Fruit fly (Drosophila melanogaster): Measurements from ENCODE around the gene Cht7.

The Cht7 gene

DNA sequence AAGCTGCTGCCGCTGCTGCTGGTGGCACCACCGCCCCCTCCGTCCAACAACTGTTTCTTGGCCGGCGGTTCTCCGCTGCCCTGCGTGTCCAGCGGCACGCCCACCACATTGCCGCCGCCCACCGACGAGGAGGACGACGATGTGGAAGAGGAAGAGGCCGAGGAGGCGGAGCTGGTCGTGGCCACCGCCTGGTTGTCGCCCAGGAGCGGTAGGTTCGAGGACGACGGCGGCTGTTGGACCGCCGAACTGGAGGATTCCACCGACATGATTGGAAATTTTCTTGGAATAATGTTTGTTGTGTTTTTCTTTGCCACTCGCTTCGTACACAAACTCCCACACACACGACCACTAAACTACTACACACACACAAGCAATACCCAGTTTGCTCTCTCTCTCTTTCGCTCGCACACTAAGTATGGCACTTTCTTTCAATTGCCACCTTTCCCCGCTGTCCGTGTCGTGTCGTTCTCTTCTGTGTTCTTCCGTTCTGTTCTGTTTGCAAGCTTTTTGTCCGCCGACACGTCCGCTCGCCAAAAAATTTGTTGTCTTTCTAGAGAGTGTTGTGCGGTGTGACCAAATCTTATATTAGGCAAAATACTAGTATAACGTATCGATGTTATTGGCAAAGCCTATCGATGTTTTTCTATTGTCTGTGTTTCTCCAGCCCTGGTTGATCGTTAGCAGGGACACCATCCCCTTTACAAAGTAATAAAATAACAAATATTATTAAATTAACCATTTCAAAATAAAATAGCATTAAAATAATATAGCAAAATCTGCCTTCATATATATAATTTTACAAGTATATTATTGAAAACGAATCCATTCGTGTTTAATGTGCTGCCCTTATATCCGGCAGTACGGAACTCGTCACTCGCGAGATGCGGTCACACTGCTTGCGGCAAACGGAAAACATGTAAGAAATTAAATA, 36.2 kb downstream of the Cht7 start, which contains the start of the genes CG32486 and PAN3 (continued):
- TF ChIP-seq scrt (GFP tag; optimal IDR thresholded peaks at IDR 0.05) (peak; percentile 67), Doc3 (GFP tag; IDR thresholded peaks at IDR 0.05; ENCODE audit: partially characterized antibody) (peak; percentile 64), ase (GFP tag; IDR thresholded peaks at IDR 0.05) (no peak), MESR4 (GFP tag; optimal IDR thresholded peaks at IDR 0.05) (peak; percentile 44), psq (GFP tag; optimal IDR thresholded peaks at IDR 0.05) (peak; percentile 95), fu2 (GFP tag; optimal IDR thresholded peaks at IDR 0.05) (no peak), dm (GFP tag; optimal IDR thresholded peaks at IDR 0.05) (peak; percentile 15), Camta (GFP tag; optimal IDR thresholded peaks at IDR 0.05) (peak; percentile 13), CG6765 (GFP tag; optimal IDR thresholded peaks at IDR 0.05) (peak; percentile 25), Opbp (GFP tag; IDR thresholded peaks at IDR 0.05; ENCODE audit: partially characterized antibody) (peak; percentile 92), slou (GFP tag; optimal IDR thresholded peaks at IDR 0.05) (peak; percentile 25), fd102C (GFP tag; optimal IDR thresholded peaks at IDR 0.05) (peak; percentile 18), CG14014 (GFP tag; IDR thresholded peaks at IDR 0.05) (no peak), CG31388 (GFP tag; optimal IDR thresholded peaks at IDR 0.05) (no peak), BtbVII (GFP tag; optimal IDR thresholded peaks at IDR 0.05) (no peak), CG32767 (GFP tag; IDR thresholded peaks at IDR 0.05) (no peak), cad (GFP tag; optimal IDR thresholded peaks at IDR 0.05) (peak; percentile 40), GATAe (GFP tag; conservative IDR thresholded peaks at IDR 0.05) (no peak), CG13775 (GFP tag; optimal IDR thresholded peaks at IDR 0.05) (peak; percentile 29), bigmax (GFP tag; optimal IDR thresholded peaks at IDR 0.05) (peak; percentile 43), PHDP (tag; optimal IDR thresholded peaks at IDR 0.05) (peak; percentile 47), dysf (GFP tag; IDR thresholded peaks at IDR 0.05) (peak; percentile 5; the same call in 1 of the 3 replicates), Hmx (GFP tag; optimal IDR thresholded peaks at IDR 0.05) (no peak), CG17802 (tag; optimal IDR thresholded peaks at IDR 0.05) (no peak), ssp (GFP tag; IDR thresholded peaks at IDR 0.05) (no peak), tap (tag; optimal IDR thresholded peaks at IDR 0.05) (peak; percentile 52), mam (GFP tag; optimal IDR thresholded peaks at IDR 0.05) (no peak), Elba2 (GFP tag; optimal IDR thresholded peaks at IDR 0.05) (peak; percentile 1), sima (GFP tag; optimal IDR thresholded peaks at IDR 0.05) (no peak), CG32532 (GFP tag; IDR thresholded peaks at IDR 0.05) (peak; percentile 66), Med (GFP tag) (peak; percentile 93), CG8388 (GFP tag; optimal IDR thresholded peaks at IDR 0.05) (peak; percentile 16), CG15479 (GFP tag; optimal IDR thresholded peaks at IDR 0.05) (no peak), CG31224 (GFP tag; IDR thresholded peaks at IDR 0.05) (no peak), exex (tag; optimal IDR thresholded peaks at IDR 0.05) (peak; percentile 19), Xrp1 (GFP tag; IDR thresholded peaks at IDR 0.05) (peak; percentile 32; the same call in 1 of the 2 replicates), Asciz (GFP tag; optimal IDR thresholded peaks at IDR 0.05) (no peak), phol (tag; optimal IDR thresholded peaks at IDR 0.05) (peak; percentile 75), cato (GFP tag; optimal IDR thresholded peaks at IDR 0.05; ENCODE audit: borderline replicate concordance) (no peak), Hr3 (GFP tag; optimal IDR thresholded peaks at IDR 0.05) (peak; percentile 15), CG1647 (GFP tag; optimal IDR thresholded peaks at IDR 0.05) (peak; percentile 38), zf30C (GFP tag; optimal IDR thresholded peaks at IDR 0.05) (peak; percentile 34), CG6683 (GFP tag; optimal IDR thresholded peaks at IDR 0.05) (no peak), sisA (GFP tag; IDR thresholded peaks at IDR 0.05) (peak; percentile 20; the same call in 1 of the 2 replicates), esg (GFP tag; conservative IDR thresholded peaks at IDR 0.05) (no peak), Adf1 (GFP tag; IDR thresholded peaks at IDR 0.05) (peak; percentile 67), crc (GFP tag; optimal IDR thresholded peaks at IDR 0.05) (peak; percentile 1), Sox100B (GFP tag; optimal IDR thresholded peaks at IDR 0.05) (no peak), nerfin-1 (tag; optimal IDR thresholded peaks at IDR 0.05) (peak; percentile 41)

Measured in whole organism, embryonic.